Fruit fly (Drosophila melanogaster): Measurements from ENCODE around the gene CG17283.

Gene CG17283

dm6 chr3R:17412458-17413127 lies 4.9 kb downstream of the CG17283 start, which contains the start of gene CG42821:
Gene CG42821, plus strand, starts transcription at chr3R:17413077.
- TF ChIP-seq rn (GFP tag; IDR thresholded peaks at IDR 0.05) (no peak), CG34367 (tag; optimal IDR thresholded peaks at IDR 0.05) (no peak), Snoo (tag; optimal IDR thresholded peaks at IDR 0.05) (no peak), CG12605 (GFP tag; IDR thresholded peaks at IDR 0.05) (no peak), CG8159 (tag; optimal IDR thresholded peaks at IDR 0.05) (no peak), CG9948 (tag; optimal IDR thresholded peaks at IDR 0.05) (no peak), Ets98B (GFP tag; IDR thresholded peaks at IDR 0.05) (no peak), gl (tag; optimal IDR thresholded peaks at IDR 0.05) (no peak), CG17806 (tag; optimal IDR thresholded peaks at IDR 0.05) (no peak), EcR (GFP tag; optimal IDR thresholded peaks at IDR 0.05) (no peak), D1 (tag; optimal IDR thresholded peaks at IDR 0.05) (no peak), CG8301 (tag; optimal IDR thresholded peaks at IDR 0.05) (no peak), CG15710 (tag; optimal IDR thresholded peaks at IDR 0.05) (no peak), Pif1B (GFP tag; optimal IDR thresholded peaks at IDR 0.05) (no peak), CG13204 (GFP tag; optimal IDR thresholded peaks at IDR 0.05) (no peak), fd96Ca (GFP tag; IDR thresholded peaks at IDR 0.05) (no peak), CG10348 (GFP tag; IDR thresholded peaks at IDR 0.05) (no peak), CG32121 (GFP tag; IDR thresholded peaks at IDR 0.05) (no peak), Pif1A (GFP tag; optimal IDR thresholded peaks at IDR 0.05) (no peak)

- TF ChIP-seq CG32121 (GFP tag; IDR thresholded peaks at IDR 0.05) (no peak), Ets98B (GFP tag; IDR thresholded peaks at IDR 0.05) (no peak), D1 (tag; optimal IDR thresholded peaks at IDR 0.05) (no peak), EcR (GFP tag; optimal IDR thresholded peaks at IDR 0.05) (no peak), CG17806 (tag; optimal IDR thresholded peaks at IDR 0.05) (no peak), CG10348 (GFP tag; IDR thresholded peaks at IDR 0.05) (no peak), Pif1A (GFP tag; optimal IDR thresholded peaks at IDR 0.05) (no peak), Snoo (tag; optimal IDR thresholded peaks at IDR 0.05) (no peak), CG15710 (tag; optimal IDR thresholded peaks at IDR 0.05) (no peak), rn (GFP tag; IDR thresholded peaks at IDR 0.05) (no peak), Pif1B (GFP tag; optimal IDR thresholded peaks at IDR 0.05) (no peak), CG8159 (tag; optimal IDR thresholded peaks at IDR 0.05) (no peak), fd96Ca (GFP tag; IDR thresholded peaks at IDR 0.05) (no peak), CG13204 (GFP tag; optimal IDR thresholded peaks at IDR 0.05) (no peak), CG12605 (GFP tag; IDR thresholded peaks at IDR 0.05) (no peak)
Measured at dm6 chr3R:17413601-17414000, 5.9 kb downstream of the CG17283 start, which contains the start of gene CG42822. Gene CG42822, plus strand, starts transcription at chr3R:17413901.

- TF ChIP-seq rn (GFP tag; IDR thresholded peaks at IDR 0.05) (no peak), fd96Ca (GFP tag; IDR thresholded peaks at IDR 0.05) (no peak), CG13204 (GFP tag; optimal IDR thresholded peaks at IDR 0.05) (no peak), CG8159 (tag; optimal IDR thresholded peaks at IDR 0.05) (no peak), CG14655 (GFP tag; optimal IDR thresholded peaks at IDR 0.05) (no peak), CG32121 (GFP tag; IDR thresholded peaks at IDR 0.05) (no peak), Pif1A (GFP tag; optimal IDR thresholded peaks at IDR 0.05) (no peak), CG8301 (tag; optimal IDR thresholded peaks at IDR 0.05) (no peak), D1 (tag; optimal IDR thresholded peaks at IDR 0.05) (no peak), CG17806 (tag; optimal IDR thresholded peaks at IDR 0.05) (no peak), CG12605 (GFP tag; IDR thresholded peaks at IDR 0.05) (no peak), Ets98B (GFP tag; IDR thresholded peaks at IDR 0.05) (no peak), EcR (GFP tag; optimal IDR thresholded peaks at IDR 0.05) (no peak), Pif1B (GFP tag; optimal IDR thresholded peaks at IDR 0.05) (no peak), Snoo (tag; optimal IDR thresholded peaks at IDR 0.05) (no peak), CG34367 (tag; optimal IDR thresholded peaks at IDR 0.05) (no peak), CG10348 (GFP tag; IDR thresholded peaks at IDR 0.05) (no peak), CG4496 (GFP tag; IDR thresholded peaks at IDR 0.05) (no peak), CG9948 (tag; optimal IDR thresholded peaks at IDR 0.05) (no peak), CG15710 (tag; optimal IDR thresholded peaks at IDR 0.05) (no peak)
Measured at dm6 chr3R:17415439-17415838, 7.8 kb downstream of the CG17283 start, which contains the start of gene CG5866. Gene CG5866, plus strand, starts transcription at chr3R:17415739.

dm6 chr3R:17417167-17417566 lies 9.5 kb downstream of the CG17283 start, which contains the start of gene CG33333:
Gene CG33333, plus strand, starts transcription at chr3R:17417467.
- no peak for TF ChIP-seq fd96Ca (GFP tag; IDR thresholded peaks at IDR 0.05)
- TF ChIP-seq CG8159 (tag; optimal IDR thresholded peaks at IDR 0.05): no peak
- TF ChIP-seq rn (GFP tag; IDR thresholded peaks at IDR 0.05): no peak

dm6 chr3R:17418459-17418858 lies 10.8 kb downstream of the CG17283 start, which contains the start of gene CG42834:
Gene CG42834, plus strand, starts transcription at chr3R:17418759.
- TF ChIP-seq CG9948 (tag; optimal IDR thresholded peaks at IDR 0.05) (no peak), rn (GFP tag; IDR thresholded peaks at IDR 0.05) (no peak), CG10348 (GFP tag; IDR thresholded peaks at IDR 0.05) (no peak), D1 (tag; optimal IDR thresholded peaks at IDR 0.05) (no peak), fd96Ca (GFP tag; IDR thresholded peaks at IDR 0.05) (no peak), Pif1B (GFP tag; optimal IDR thresholded peaks at IDR 0.05) (no peak), CG34367 (tag; optimal IDR thresholded peaks at IDR 0.05) (no peak), Snoo (tag; optimal IDR thresholded peaks at IDR 0.05) (no peak), CG17806 (tag; optimal IDR thresholded peaks at IDR 0.05) (no peak), gl (tag; optimal IDR thresholded peaks at IDR 0.05) (no peak), CG13204 (GFP tag; optimal IDR thresholded peaks at IDR 0.05) (no peak)

- TF ChIP-seq CG17806 (tag; optimal IDR thresholded peaks at IDR 0.05) (no peak), CG12605 (GFP tag; IDR thresholded peaks at IDR 0.05) (no peak), gl (tag; optimal IDR thresholded peaks at IDR 0.05) (no peak), D1 (tag; optimal IDR thresholded peaks at IDR 0.05) (no peak), CG15710 (tag; optimal IDR thresholded peaks at IDR 0.05) (no peak), CG4496 (GFP tag; IDR thresholded peaks at IDR 0.05) (no peak), CG8301 (tag; optimal IDR thresholded peaks at IDR 0.05) (no peak), CG32121 (GFP tag; IDR thresholded peaks at IDR 0.05) (no peak), CG34367 (tag; optimal IDR thresholded peaks at IDR 0.05) (no peak), Pif1B (GFP tag; optimal IDR thresholded peaks at IDR 0.05) (no peak), CG14655 (GFP tag; optimal IDR thresholded peaks at IDR 0.05) (no peak), CG10348 (GFP tag; IDR thresholded peaks at IDR 0.05) (no peak), Snoo (tag; optimal IDR thresholded peaks at IDR 0.05) (no peak), Ets98B (GFP tag; IDR thresholded peaks at IDR 0.05) (no peak), CG13204 (GFP tag; optimal IDR thresholded peaks at IDR 0.05) (no peak), EcR (GFP tag; optimal IDR thresholded peaks at IDR 0.05) (no peak), Pif1A (GFP tag; optimal IDR thresholded peaks at IDR 0.05) (no peak)
Measured at dm6 chr3R:17420338-17420737, 12.7 kb downstream of the CG17283 start, which contains the start of gene CG42835. Gene CG42835, plus strand, starts transcription at chr3R:17420638.

Measured in whole organism, pupa.